Worm (Caenorhabditis elegans) whole organism, young adult: ENCODE data around the gene eco-1.

ENCODE experiments used
- B0035.1 ChIP-seq: sonication (generic microtip); optimal IDR thresholded peaks from 2 replicates; lab custom pipeline; 2016; ENCODE audit warnings: missing genetic modification characterization, mild to moderate bottlenecking, missing compliant biosample characterization, missing genotype, missing genetic modification reagents
- B0336.3 ChIP-seq: fragments of 200-800 bp; sonication (Bioruptor generic); IDR thresholded peaks from 2 replicates; pipeline ENCODE4 v1.3.6; 2022; ENCODE audit warnings: missing genetic modification characterization, missing compliant biosample characterization
- C06A6.2 ChIP-seq: fragments of 200-800 bp; sonication (Bioruptor generic); conservative IDR thresholded peaks from 2 replicates; pipeline ENCODE4 v1.3.6; 2022; ENCODE audit warnings: missing genetic modification characterization, missing compliant biosample characterization
- C17E4.6 ChIP-seq: fragments of 200-800 bp; sonication (Bioruptor generic); IDR thresholded peaks from 2 replicates; pipeline ENCODE4 v1.3.6; 2022; ENCODE audit warnings: missing genetic modification reagents, missing genetic modification characterization, missing compliant biosample characterization
- F22D6.2 ChIP-seq: sonication (generic microtip); optimal IDR thresholded peaks from 2 replicates; lab custom pipeline; 2016; ENCODE audit warnings: mild to moderate bottlenecking, missing genetic modification characterization, missing compliant biosample characterization
- F39B2.1 ChIP-seq: fragments of 200-800 bp; sonication (Bioruptor generic); IDR thresholded peaks from 2 replicates; pipeline ENCODE4 v1.3.6; 2022; ENCODE audit warnings: missing genetic modification reagents, missing genetic modification characterization, missing compliant biosample characterization
- F52B5.7 ChIP-seq: sonication (generic microtip); optimal IDR thresholded peaks from 2 replicates; lab custom pipeline; 2016; ENCODE audit warnings: mild to moderate bottlenecking, missing genetic modification characterization, missing compliant biosample characterization
- F57C9.4 ChIP-seq: sonication (generic microtip); optimal IDR thresholded peaks from 2 replicates; lab custom pipeline; 2017; ENCODE audit warnings: mild to moderate bottlenecking, missing genetic modification characterization, missing compliant biosample characterization
- K11D2.4 ChIP-seq: fragments of 200-800 bp; sonication (Bioruptor generic); IDR thresholded peaks from 2 replicates; pipeline ENCODE4 v1.3.6; 2022; ENCODE audit warnings: missing genetic modification reagents, missing genetic modification characterization, missing compliant biosample characterization
- Y53G8AR.9 ChIP-seq: fragments of 200-800 bp; sonication (Bioruptor generic); conservative IDR thresholded peaks from 2 replicates; pipeline ENCODE4 v1.3.6; 2022; ENCODE audit warnings: missing genetic modification reagents, missing genetic modification characterization, missing compliant biosample characterization
- Y56A3A.18 ChIP-seq: fragments of 200-800 bp; sonication (Bioruptor generic); IDR thresholded peaks from 2 replicates; pipeline ENCODE4 v1.3.6; 2022; ENCODE audit warnings: missing genetic modification reagents, missing genetic modification characterization, missing compliant biosample characterization
- Y67H2A.10 ChIP-seq: fragments of 200-800 bp; sonication (Bioruptor generic); conservative IDR thresholded peaks from 2 replicates; pipeline ENCODE4 v1.3.6; 2022; ENCODE audit warnings: missing genetic modification reagents, missing genetic modification characterization, missing compliant biosample characterization
- Y95B8A.8 ChIP-seq: fragments of 200-800 bp; sonication (Bioruptor generic); IDR thresholded peaks from 2 replicates; pipeline ENCODE4 v1.3.6; 2022; ENCODE audit warnings: missing genetic modification reagents, missing genetic modification characterization, missing compliant biosample characterization
- ama-1 ChIP-seq, 3 experiments: fragments of 150-350 bp in 1 of 3; sonication (generic microtip) in 2 of 3; optimal IDR thresholded peaks; 2 replicates each; lab custom pipeline; 2014 to 2018; ENCODE audit warnings: missing biosample characterization in 2 of 3, missing genetic modification characterization in 2 of 3, missing genetic modification reagents in 2 of 3
- atf-7 ChIP-seq: sonication (generic microtip); optimal IDR thresholded peaks from 2 replicates; lab custom pipeline; 2017; ENCODE audit warnings: mild to moderate bottlenecking, missing genetic modification characterization, missing compliant biosample characterization
- athp-1 ChIP-seq: sonication (generic microtip); optimal IDR thresholded peaks from 2 replicates; lab custom pipeline; 2017; ENCODE audit warnings: mild to moderate bottlenecking, missing genetic modification characterization, missing compliant biosample characterization
- attf-6 ChIP-seq: fragments of 200-800 bp; sonication (Bioruptor generic); IDR thresholded peaks from 2 replicates; pipeline ENCODE4 v1.3.6; 2022; ENCODE audit warnings: missing genetic modification reagents, missing genetic modification characterization, missing compliant biosample characterization
- cebp-1 ChIP-seq, 2 experiments: fragments of 200-800 bp in 1 of 2; sonication (Bioruptor generic) in 1 of 2; sonication (generic microtip) in 1 of 2; IDR thresholded peaks in 1 of 2; optimal IDR thresholded peaks in 1 of 2; 2 replicates each; pipeline versions ENCODE4 v1.3.6 to Lab custom; 2017 to 2022; ENCODE audit warnings: missing compliant biosample characterization in 2 of 2, missing genetic modification characterization in 2 of 2, mild to moderate bottlenecking in 1 of 2, missing genetic modification reagents in 1 of 2, moderate library complexity in 1 of 2
- cebp-2 ChIP-seq: fragments of 200-800 bp; sonication (Bioruptor generic); IDR thresholded peaks from 2 replicates; pipeline ENCODE4 v1.3.6; 2022; ENCODE audit warnings: missing genetic modification characterization, missing compliant biosample characterization
- ceh-100 ChIP-seq: fragments of 200-800 bp; sonication (Bioruptor generic); IDR thresholded peaks from 2 replicates; pipeline ENCODE4 v1.3.6; 2022; ENCODE audit warnings: missing genetic modification reagents, missing genetic modification characterization, missing compliant biosample characterization
- ceh-40 ChIP-seq: fragments of 200-800 bp; sonication (Bioruptor generic); IDR thresholded peaks from 2 replicates; pipeline ENCODE4 v1.3.6; 2022; ENCODE audit warnings: missing genetic modification characterization, missing compliant biosample characterization
- ceh-91 ChIP-seq: fragments of 200-800 bp; sonication (Bioruptor generic); IDR thresholded peaks from 2 replicates; pipeline ENCODE4 v1.3.6; 2022; ENCODE audit warnings: missing genetic modification reagents, missing genetic modification characterization, missing compliant biosample characterization
- chd-7 ChIP-seq: sonication (generic microtip); optimal IDR thresholded peaks from 2 replicates; lab custom pipeline; 2016; ENCODE audit warnings: mild to moderate bottlenecking, missing genetic modification characterization, moderate library complexity, missing compliant biosample characterization
- dpff-1 ChIP-seq: sonication (generic microtip); optimal IDR thresholded peaks from 2 replicates; lab custom pipeline; 2017; ENCODE audit warnings: mild to moderate bottlenecking, missing genetic modification characterization, missing compliant biosample characterization
- dpl-1 ChIP-seq: fragments of 150-350 bp; optimal IDR thresholded peaks from 2 replicates; lab custom pipeline; 2014; ENCODE audit warnings: missing biosample characterization, missing genetic modification reagents, missing genetic modification characterization
- fkh-3 ChIP-seq: sonication (generic microtip); optimal IDR thresholded peaks from 2 replicates; lab custom pipeline; 2016; ENCODE audit warnings: mild to moderate bottlenecking, missing genetic modification characterization, missing compliant biosample characterization
- hlh-12 ChIP-seq: sonication (generic microtip); optimal IDR thresholded peaks from 2 replicates; lab custom pipeline; 2016; ENCODE audit warnings: missing genetic modification characterization, missing compliant biosample characterization
- let-526 ChIP-seq: fragments of 200-800 bp; sonication (Bioruptor generic); IDR thresholded peaks from 2 replicates; pipeline ENCODE4 v1.3.6; 2022; ENCODE audit warnings: missing genetic modification reagents, missing genetic modification characterization, missing compliant biosample characterization
- lin-35 ChIP-seq, 3 experiments: fragments of 150-350 bp in 2 of 3; sonication (generic microtip) in 1 of 3; optimal IDR thresholded peaks; 2 replicates each; lab custom pipeline; 2014 to 2018; ENCODE audit warnings: missing biosample characterization in 3 of 3, missing genetic modification characterization in 3 of 3, missing genetic modification reagents in 3 of 3
- lin-40 ChIP-seq: sonication (generic microtip); optimal IDR thresholded peaks from 2 replicates; lab custom pipeline; 2016; ENCODE audit warnings: missing genetic modification characterization, mild to moderate bottlenecking, missing compliant biosample characterization, missing genotype, missing genetic modification reagents
- lin-54 ChIP-seq: fragments of 200-800 bp; sonication (Bioruptor generic); optimal IDR thresholded peaks from 2 replicates; lab custom pipeline; 2018; ENCODE audit warnings: mild to moderate bottlenecking, missing genetic modification characterization, missing compliant biosample characterization
- madf-6 ChIP-seq: fragments of 200-800 bp; sonication (Bioruptor generic); IDR thresholded peaks from 2 replicates; pipeline ENCODE4 v1.3.6; 2022; ENCODE audit warnings: missing genetic modification reagents, missing genetic modification characterization, missing compliant biosample characterization
- madf-8 ChIP-seq: fragments of 200-800 bp; sonication (Bioruptor generic); conservative IDR thresholded peaks from 2 replicates; pipeline ENCODE4 v1.3.6; 2022; ENCODE audit warnings: missing genetic modification reagents, missing genetic modification characterization, missing compliant biosample characterization
- nfya-1 ChIP-seq: sonication (generic microtip); optimal IDR thresholded peaks from 2 replicates; lab custom pipeline; 2017; ENCODE audit warnings: antibody characterized with exemption, missing compliant biosample characterization, missing genetic modification characterization, borderline replicate concordance; ENCODE audit not compliant: insufficient read depth
- nfyb-1 ChIP-seq: fragments of 200-800 bp; sonication (Bioruptor generic); IDR thresholded peaks from 2 replicates; pipeline ENCODE4 v1.3.6; 2022; ENCODE audit warnings: missing genetic modification reagents, missing genetic modification characterization, missing compliant biosample characterization
- repo-1 ChIP-seq: sonication (generic microtip); optimal IDR thresholded peaks from 2 replicates; lab custom pipeline; 2017; ENCODE audit warnings: mild to moderate bottlenecking, missing genetic modification characterization, missing compliant biosample characterization
- snpc-4 ChIP-seq, 5 experiments: fragments of 150-350 bp in 1 of 5; sonication (generic microtip) in 4 of 5; optimal IDR thresholded peaks; 2 replicates each; lab custom pipeline; 2014 to 2018; ENCODE audit warnings: missing genetic modification characterization in 5 of 5, missing biosample characterization in 3 of 5, antibody characterized with exemption in 2 of 5, mild to moderate bottlenecking in 2 of 5, missing compliant biosample characterization in 2 of 5, missing genotype in 2 of 5, moderate library complexity in 2 of 5, missing genetic modification reagents in 1 of 5
- unc-130 ChIP-seq: sonication (generic microtip); optimal IDR thresholded peaks from 2 replicates; lab custom pipeline; 2016; ENCODE audit warnings: missing genetic modification reagents, missing genetic modification characterization, missing compliant biosample characterization
- zim-3 ChIP-seq: sonication (generic microtip); optimal IDR thresholded peaks from 2 replicates; lab custom pipeline; 2017; ENCODE audit warnings: mild to moderate bottlenecking, missing genetic modification characterization, moderate library complexity, missing compliant biosample characterization
- ztf-26 ChIP-seq: sonication (generic microtip); optimal IDR thresholded peaks from 2 replicates; lab custom pipeline; 2017; ENCODE audit warnings: missing genetic modification characterization, missing compliant biosample characterization

eco-1 gene

ce11 chrIII:7329155-7329732 lies 29.7 kb downstream of the eco-1 start, which contains the start of gene lab-2:
Gene lab-2, minus strand, starts transcription at chrIII:7329607.
- TF ChIP-seq fkh-3 (tag; lab: Kevin White, UChicago) (peak; percentile 27), B0336.3 (GFP tag; lab: Robert Waterston, UW) (peak; percentile 71), K11D2.4 (GFP tag; lab: Robert Waterston, UW) (no peak), lin-35 (GFP tag; optimal IDR thresholded peaks at IDR 0.05; lab: Kevin White, UChicago) (no peak), snpc-4 (GFP tag; optimal IDR thresholded peaks at IDR 0.05; lab: Kevin White, UChicago) (no peak), snpc-4 (tag; optimal IDR thresholded peaks at IDR 0.05; lab: Kevin White, UChicago) (no peak), nfya-1 (tag; lab: Kevin White, UChicago) (no peak), dpl-1 (GFP tag; lab: Kevin White, UChicago) (no peak), cebp-1 (GFP tag; IDR thresholded peaks at IDR 0.05; lab: Robert Waterston, UW) (no peak), cebp-1 (tag; optimal IDR thresholded peaks at IDR 0.05; lab: Kevin White, UChicago) (peak; percentile 33), chd-7 (peak; percentile 52), athp-1 (peak; percentile 78), madf-8 (no peak), F52B5.7 (tag; lab: Kevin White, UChicago) (peak; percentile 67), F39B2.1 (no peak), zim-3 (tag; lab: Kevin White, UChicago) (peak; percentile 17), Y53G8AR.9 (peak; percentile 53; the same call in 1 of the 2 replicates), lin-40 (tag; lab: Kevin White, UChicago) (peak; percentile 18), Y95B8A.8 (0 out of 2 replicates have a peak, but pooled peaks have one; percentile 8), Y56A3A.18 (peak; percentile 65; the same call in 1 of the 2 replicates), cebp-2 (GFP tag; lab: Robert Waterston, UW) (no peak), repo-1 (tag; lab: Kevin White, UChicago) (peak; percentile 67), ztf-26 (tag; lab: Kevin White, UChicago) (no peak), F57C9.4 (tag; lab: Kevin White, UChicago) (peak; percentile 70), ceh-100 (GFP tag; lab: Robert Waterston, UW) (no peak), madf-6 (GFP tag; lab: Robert Waterston, UW) (0 out of 2 replicates have a peak, but pooled peaks have one; percentile 34), dpff-1 (tag; lab: Kevin White, UChicago) (peak; percentile 40), C06A6.2 (GFP tag; lab: Robert Waterston, UW) (0 out of 2 replicates have a peak, but pooled peaks have one; percentile 10), ama-1 (optimal IDR thresholded peaks at IDR 0.05; lab: Kevin White, UChicago) (peak; percentile 51), ama-1 (GFP tag; optimal IDR thresholded peaks at IDR 0.05; lab: Kevin White, UChicago) (no peak), C17E4.6 (GFP tag; lab: Robert Waterston, UW) (no peak), hlh-12 (tag; lab: Kevin White, UChicago) (no peak), F22D6.2 (tag; lab: Kevin White, UChicago) (no peak), atf-7 (peak; percentile 27), ceh-91 (GFP tag; lab: Robert Waterston, UW) (no peak), let-526 (GFP tag; lab: Robert Waterston, UW) (0 out of 2 replicates have a peak, but pooled peaks have one; percentile 9), nfyb-1 (GFP tag; lab: Robert Waterston, UW) (peak; percentile 72; the same call in 1 of the 2 replicates), lin-54 (GFP tag; lab: Kevin White, UChicago) (peak; percentile 10), B0035.1 (tag; lab: Kevin White, UChicago) (peak; percentile 26), attf-6 (GFP tag; lab: Robert Waterston, UW) (no peak), Y67H2A.10 (no peak), ceh-40 (GFP tag; lab: Robert Waterston, UW) (no peak), unc-130 (GFP tag; lab: Kevin White, UChicago) (no peak)
